Fruit fly (Drosophila melanogaster): ENCODE measurements around the gene Ir85a.

dm6 chr3R:8780689-8781088 lies 13.8 kb upstream of the Ir85a start, which contains the start of gene CG33189:
- TF ChIP-seq CG12659 (GFP tag; optimal IDR thresholded peaks at IDR 0.05) (no peak), so (GFP tag; IDR thresholded peaks at IDR 0.05) (no peak), pho (GFP tag; optimal IDR thresholded peaks at IDR 0.05) (no peak), gfzf (GFP tag; optimal IDR thresholded peaks at IDR 0.05) (no peak), sima (GFP tag; optimal IDR thresholded peaks at IDR 0.05) (no peak)

Measured in whole organism, embryonic.